Worm (Caenorhabditis elegans) whole organism, late embryonic: ENCODE data around the gene Y105C5A.1272.

Source experiments
- C38D4.7 ChIP-seq: fragments of 200-800 bp; sonication (Bioruptor generic); optimal IDR thresholded peaks from 2 replicates; lab custom pipeline; 2018; ENCODE audit warnings: mild to moderate bottlenecking, missing genetic modification characterization, moderate library complexity, missing compliant biosample characterization
- F13H6.1 ChIP-seq: sonication (generic microtip); optimal IDR thresholded peaks from 2 replicates; lab custom pipeline; 2016; ENCODE audit warnings: missing genetic modification characterization, missing compliant biosample characterization
- K09A11.1 ChIP-seq: sonication (generic microtip); optimal IDR thresholded peaks from 2 replicates; lab custom pipeline; 2017; ENCODE audit warnings: antibody characterized with exemption, mild to moderate bottlenecking, missing genetic modification characterization, missing compliant biosample characterization; ENCODE audit not compliant: insufficient read depth
- ahr-1 ChIP-seq: sonication (generic microtip); optimal IDR thresholded peaks from 2 replicates; lab custom pipeline; 2016; ENCODE audit warnings: missing genetic modification characterization, missing compliant biosample characterization
- ceh-14 ChIP-seq: sonication (generic microtip); optimal IDR thresholded peaks from 2 replicates; lab custom pipeline; 2016; ENCODE audit warnings: missing genotype, missing genetic modification characterization, missing compliant biosample characterization
- ceh-19 ChIP-seq: fragments of 200-800 bp; sonication (Bioruptor generic); optimal IDR thresholded peaks from 2 replicates; lab custom pipeline; 2018; ENCODE audit warnings: mild to moderate bottlenecking, missing genetic modification characterization, missing compliant biosample characterization
- ceh-24 ChIP-seq: sonication (generic microtip); optimal IDR thresholded peaks from 2 replicates; lab custom pipeline; 2016; ENCODE audit warnings: mild to moderate bottlenecking, missing genetic modification characterization, missing compliant biosample characterization
- ceh-30 ChIP-seq: fragments of 150-350 bp; optimal IDR thresholded peaks from 2 replicates; lab custom pipeline; 2014; ENCODE audit warnings: missing biosample characterization, missing genetic modification characterization
- ceh-48 ChIP-seq: sonication (generic microtip); optimal IDR thresholded peaks from 2 replicates; lab custom pipeline; 2016; ENCODE audit warnings: missing genetic modification characterization, inconsistent platforms, missing compliant biosample characterization
- ceh-6 ChIP-seq: fragments of 200-800 bp; sonication (Bioruptor generic); optimal IDR thresholded peaks from 2 replicates; lab custom pipeline; 2018; ENCODE audit warnings: mild to moderate bottlenecking, missing genetic modification characterization, missing compliant biosample characterization
- ceh-9 ChIP-seq: sonication (generic microtip); optimal IDR thresholded peaks from 2 replicates; lab custom pipeline; 2016; ENCODE audit warnings: mild to moderate bottlenecking, missing genetic modification characterization, inconsistent platforms, missing compliant biosample characterization
- che-1 ChIP-seq: sonication (generic microtip); optimal IDR thresholded peaks from 2 replicates; lab custom pipeline; 2016; ENCODE audit warnings: mild to moderate bottlenecking, missing genetic modification characterization, missing compliant biosample characterization
- dmd-4 ChIP-seq: sonication (generic microtip); optimal IDR thresholded peaks from 2 replicates; lab custom pipeline; 2016; ENCODE audit warnings: borderline replicate concordance, missing genetic modification characterization, missing compliant biosample characterization
- dve-1 ChIP-seq: sonication (generic microtip); optimal IDR thresholded peaks from 2 replicates; lab custom pipeline; 2017; ENCODE audit warnings: antibody characterized with exemption, mild to moderate bottlenecking, missing genetic modification characterization, missing compliant biosample characterization
- elt-4 ChIP-seq: sonication (generic microtip); optimal IDR thresholded peaks from 2 replicates; lab custom pipeline; 2016; ENCODE audit warnings: missing genetic modification characterization, missing compliant biosample characterization
- eyg-1 ChIP-seq: sonication (generic microtip); optimal IDR thresholded peaks from 2 replicates; lab custom pipeline; 2016; ENCODE audit warnings: missing genotype, missing genetic modification characterization, missing compliant biosample characterization
- fax-1 ChIP-seq: sonication (generic microtip); optimal IDR thresholded peaks from 2 replicates; lab custom pipeline; 2016; ENCODE audit warnings: missing genotype, missing genetic modification characterization, missing compliant biosample characterization
- fkh-10 ChIP-seq: fragments of 150-350 bp; optimal IDR thresholded peaks from 2 replicates; lab custom pipeline; 2014; ENCODE audit warnings: missing biosample characterization, missing genetic modification reagents, missing genetic modification characterization
- fkh-6 ChIP-seq: sonication (generic microtip); optimal IDR thresholded peaks from 2 replicates; lab custom pipeline; 2016; ENCODE audit warnings: missing genetic modification characterization, missing compliant biosample characterization
- gmeb-2 ChIP-seq: sonication (generic microtip); optimal IDR thresholded peaks from 2 replicates; lab custom pipeline; 2016; ENCODE audit warnings: missing genetic modification characterization, inconsistent platforms, missing compliant biosample characterization
- hlh-6 ChIP-seq: sonication (generic microtip); optimal IDR thresholded peaks from 2 replicates; lab custom pipeline; 2016; ENCODE audit warnings: missing genotype, missing genetic modification characterization, missing compliant biosample characterization
- hlh-8 ChIP-seq: sonication (generic microtip); optimal IDR thresholded peaks from 2 replicates; lab custom pipeline; 2016; ENCODE audit warnings: missing genotype, missing genetic modification characterization, missing compliant biosample characterization
- lim-6 ChIP-seq: sonication (generic microtip); optimal IDR thresholded peaks from 2 replicates; lab custom pipeline; 2016; ENCODE audit warnings: missing genetic modification characterization, missing compliant biosample characterization
- madf-2 ChIP-seq: sonication (generic microtip); optimal IDR thresholded peaks from 2 replicates; lab custom pipeline; 2017; ENCODE audit warnings: missing genetic modification characterization, missing compliant biosample characterization
- nhr-232 ChIP-seq: sonication (generic microtip); optimal IDR thresholded peaks from 2 replicates; lab custom pipeline; 2016; ENCODE audit warnings: missing genetic modification characterization, missing compliant biosample characterization
- pag-3 ChIP-seq: sonication (generic microtip); optimal IDR thresholded peaks from 2 replicates; lab custom pipeline; 2016; ENCODE audit warnings: missing compliant biosample characterization, missing genetic modification characterization, borderline replicate concordance
- pax-1 ChIP-seq: fragments of 150-350 bp; optimal IDR thresholded peaks from 2 replicates; lab custom pipeline; 2014; ENCODE audit warnings: missing biosample characterization, missing genetic modification characterization
- pha-2 ChIP-seq: sonication (generic microtip); optimal IDR thresholded peaks from 2 replicates; lab custom pipeline; 2017; ENCODE audit warnings: mild to moderate bottlenecking, missing genetic modification characterization, missing compliant biosample characterization
- pha-4 ChIP-seq: fragments of 150-350 bp; optimal IDR thresholded peaks from 2 replicates; lab custom pipeline; 2018; ENCODE audit warnings: missing biosample characterization, missing genetic modification reagents, missing genetic modification characterization
- pros-1 ChIP-seq: fragments of 150-350 bp; optimal IDR thresholded peaks from 2 replicates; lab custom pipeline; 2014; ENCODE audit warnings: missing biosample characterization, missing genetic modification reagents, missing genetic modification characterization
- ref-2 ChIP-seq: sonication (generic microtip); optimal IDR thresholded peaks from 2 replicates; lab custom pipeline; 2016; ENCODE audit warnings: missing genetic modification characterization, missing compliant biosample characterization
- rnt-1 ChIP-seq: sonication (generic microtip); optimal IDR thresholded peaks from 2 replicates; lab custom pipeline; 2016; ENCODE audit warnings: missing genetic modification characterization, missing compliant biosample characterization
- sox-2 ChIP-seq: fragments of 200-800 bp; sonication (Bioruptor generic); IDR thresholded peaks from 2 replicates; pipeline ENCODE4 v1.3.6; 2022; ENCODE audit warnings: missing genetic modification reagents, missing genetic modification characterization, missing compliant biosample characterization
- sox-4 ChIP-seq: sonication (generic microtip); optimal IDR thresholded peaks from 2 replicates; lab custom pipeline; 2017; ENCODE audit warnings: mild to moderate bottlenecking, missing genetic modification characterization, inconsistent platforms, missing compliant biosample characterization
- syd-9 ChIP-seq: sonication (generic microtip); optimal IDR thresholded peaks from 2 replicates; lab custom pipeline; 2016; ENCODE audit warnings: mild to moderate bottlenecking, missing genetic modification characterization, moderate library complexity, missing compliant biosample characterization
- tbx-2 ChIP-seq: sonication (generic microtip); optimal IDR thresholded peaks from 2 replicates; lab custom pipeline; 2016; ENCODE audit warnings: missing genetic modification characterization, missing compliant biosample characterization
- tbx-7 ChIP-seq: sonication (generic microtip); optimal IDR thresholded peaks from 2 replicates; lab custom pipeline; 2016; ENCODE audit warnings: missing genotype, missing genetic modification characterization, missing compliant biosample characterization
- unc-42 ChIP-seq: sonication (generic microtip); optimal IDR thresholded peaks from 2 replicates; lab custom pipeline; 2016; ENCODE audit warnings: missing genotype, missing genetic modification characterization, missing compliant biosample characterization
- unc-55 ChIP-seq: sonication (generic microtip); optimal IDR thresholded peaks from 2 replicates; lab custom pipeline; 2017; ENCODE audit warnings: missing biosample characterization, missing genetic modification reagents, missing genetic modification characterization
- ztf-16 ChIP-seq: sonication (generic microtip); optimal IDR thresholded peaks from 2 replicates; lab custom pipeline; 2017; ENCODE audit warnings: missing genetic modification characterization, missing compliant biosample characterization

The Y105C5A.1272 gene

DNA sequence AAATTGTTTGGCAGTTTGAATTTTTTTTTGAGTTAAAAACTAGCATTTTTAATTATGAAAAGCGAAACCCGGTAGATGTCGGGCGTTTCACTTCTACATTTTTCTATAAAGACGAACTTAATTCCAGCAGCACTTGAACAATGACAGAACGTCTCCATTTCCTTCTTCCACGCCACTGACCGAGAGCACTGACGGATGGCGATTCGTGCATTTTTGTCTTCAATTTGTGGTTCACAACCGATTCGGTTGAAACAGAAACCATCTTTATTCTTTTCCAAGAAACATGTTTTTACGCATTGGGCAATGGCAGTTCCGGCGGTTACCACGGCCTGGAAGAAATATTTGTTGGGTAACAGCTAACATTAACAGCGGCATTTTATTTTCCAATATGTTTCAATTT, 33.7 kb upstream of the Y105C5A.1272 start:
- TF ChIP-seq fkh-6 (tag; lab: Kevin White, UChicago) (no peak), pha-2 (tag; lab: Kevin White, UChicago) (no peak), sox-4 (tag; lab: Kevin White, UChicago) (no peak), dmd-4 (tag; lab: Kevin White, UChicago) (no peak), sox-2 (no peak), unc-42 (tag; lab: Kevin White, UChicago) (no peak), ztf-16 (tag; lab: Kevin White, UChicago) (no peak), nhr-232 (tag; lab: Kevin White, UChicago) (no peak), ceh-24 (tag; lab: Kevin White, UChicago) (no peak), eyg-1 (no peak), K09A11.1 (tag; lab: Kevin White, UChicago) (no peak), pros-1 (tag; lab: Kevin White, UChicago) (no peak), ceh-14 (tag; lab: Kevin White, UChicago) (no peak), pha-4 (no peak)

DNA sequence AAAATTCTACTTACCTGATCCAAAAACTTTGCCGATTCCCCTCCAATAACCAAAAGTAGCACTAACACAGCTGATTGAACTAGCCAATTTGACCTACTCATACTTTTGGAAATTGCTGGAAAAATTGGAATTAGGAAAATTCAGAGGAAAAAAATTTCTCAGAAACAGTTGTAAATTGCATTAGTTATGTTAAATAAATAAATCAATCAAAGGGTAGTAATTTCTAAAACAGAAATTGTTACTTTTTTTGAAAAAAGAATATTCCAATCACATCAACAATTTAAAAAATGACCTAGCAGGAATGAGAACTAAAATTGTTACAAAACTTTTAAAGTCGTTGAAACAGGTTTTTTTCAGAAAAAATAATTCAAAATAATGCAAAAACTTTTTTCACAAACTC, 29.8 kb upstream of the Y105C5A.1272 start, which contains the start of gene Y105C5A.8:
Gene Y105C5A.8, minus strand, starts transcription at position 101 of the 400 bp plus-strand sequence.
- TF ChIP-seq sox-2 (no peak), dve-1 (tag; lab: Kevin White, UChicago) (no peak), madf-2 (tag; lab: Kevin White, UChicago) (no peak), fax-1 (tag; lab: Kevin White, UChicago) (no peak), ahr-1 (no peak), C38D4.7 (GFP tag; lab: Kevin White, UChicago) (no peak), pax-1 (tag; lab: Kevin White, UChicago) (no peak), hlh-8 (tag; lab: Kevin White, UChicago) (no peak), gmeb-2 (tag; lab: Kevin White, UChicago) (no peak), ceh-6 (GFP tag; lab: Kevin White, UChicago) (no peak), lim-6 (tag; lab: Kevin White, UChicago) (no peak), hlh-6 (tag; lab: Kevin White, UChicago) (no peak), pag-3 (tag; lab: Kevin White, UChicago) (no peak), fkh-10 (no peak), pros-1 (tag; lab: Kevin White, UChicago) (no peak), unc-42 (tag; lab: Kevin White, UChicago) (no peak), tbx-7 (tag; lab: Kevin White, UChicago) (no peak), elt-4 (tag; lab: Kevin White, UChicago) (no peak), eyg-1 (no peak), ceh-48 (tag; lab: Kevin White, UChicago) (no peak)

DNA sequence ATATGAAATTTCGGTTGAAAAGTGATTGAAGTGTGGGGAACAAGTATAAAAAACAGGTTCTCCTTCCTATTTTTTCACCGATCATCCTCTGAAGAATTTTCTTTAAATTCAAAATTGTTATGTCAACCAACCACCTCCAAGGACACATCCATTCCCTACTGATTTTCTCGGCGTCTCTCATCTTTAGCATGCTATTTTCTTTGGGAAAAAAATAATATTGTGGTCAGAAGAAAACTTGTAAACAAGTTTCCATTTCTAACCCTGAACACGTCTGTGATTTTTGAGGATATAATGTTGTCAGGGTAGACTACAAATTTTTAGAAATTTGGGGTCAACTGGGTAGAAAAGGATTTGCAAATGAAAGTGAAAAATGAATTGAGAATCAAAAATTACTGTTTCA, 29.1 kb upstream of the Y105C5A.1272 start:
- TF ChIP-seq pag-3 (tag; lab: Kevin White, UChicago) (no peak), unc-55 (GFP tag; lab: Kevin White, UChicago) (no peak), F13H6.1 (no peak), tbx-2 (tag; lab: Kevin White, UChicago) (no peak), C38D4.7 (GFP tag; lab: Kevin White, UChicago) (no peak), ahr-1 (no peak), syd-9 (no peak), tbx-7 (tag; lab: Kevin White, UChicago) (no peak), dmd-4 (tag; lab: Kevin White, UChicago) (no peak), pax-1 (tag; lab: Kevin White, UChicago) (no peak), ceh-30 (tag; lab: Kevin White, UChicago) (no peak), ztf-16 (tag; lab: Kevin White, UChicago) (no peak), che-1 (tag; lab: Kevin White, UChicago) (no peak), rnt-1 (no peak), ref-2 (tag; lab: Kevin White, UChicago) (no peak), ceh-9 (tag; lab: Kevin White, UChicago) (no peak), eyg-1 (no peak), hlh-8 (tag; lab: Kevin White, UChicago) (no peak), ceh-19 (no peak)
